Fruit fly (Drosophila melanogaster) whole organism, embryonic: Measurements from ENCODE around the gene Kmn1.

Source experiments
- Aef1 ChIP-seq: fragments of 200-800 bp; sonication (Bioruptor generic); IDR thresholded peaks from 3 replicates; pipeline ENCODE4 v1.3.6; 2022; ENCODE audit warnings: missing biosample characterization, missing genetic modification characterization
- B-H1 ChIP-seq: fragments of 200-800 bp; sonication (Bioruptor generic); IDR thresholded peaks from 3 replicates; pipeline ENCODE4 v1.3.6; 2022; ENCODE audit warnings: missing biosample characterization, missing genetic modification characterization
- CG10321 ChIP-seq: fragments of 200-800 bp; sonication (Bioruptor generic); IDR thresholded peaks from 2 replicates; pipeline ENCODE4 v1.3.6; 2022; ENCODE audit warnings: missing biosample characterization, missing genetic modification characterization
- CG11456 ChIP-seq: fragments of 200-800 bp; sonication (Bioruptor generic); IDR thresholded peaks from 3 replicates; pipeline ENCODE4 v1.3.6; 2022; ENCODE audit warnings: missing biosample characterization, missing genetic modification characterization
- CG14441 ChIP-seq: fragments of 200-800 bp; sonication (Bioruptor generic); IDR thresholded peaks from 2 replicates; pipeline ENCODE4 v1.3.6; 2022; ENCODE audit warnings: missing biosample characterization, missing genetic modification characterization
- CG14710 ChIP-seq: fragments of 200-800 bp; sonication (Bioruptor generic); optimal IDR thresholded peaks from 3 replicates; lab custom pipeline; 2019; ENCODE audit warnings: missing biosample characterization, mild to moderate bottlenecking, missing genetic modification characterization, moderate library complexity
- CG16813 ChIP-seq: fragments of 200-800 bp; sonication (Bioruptor generic); IDR thresholded peaks from 3 replicates; pipeline ENCODE4 v1.3.6; 2022; ENCODE audit warnings: missing biosample characterization, missing genetic modification characterization; ENCODE audit not compliant: partially characterized antibody
- CG17361 ChIP-seq: fragments of 200-800 bp; sonication (Bioruptor generic); IDR thresholded peaks from 3 replicates; pipeline ENCODE4 v1.3.6; 2022; ENCODE audit warnings: missing biosample characterization, missing genetic modification characterization
- CG18262 ChIP-seq: fragments of 200-800 bp; optimal IDR thresholded peaks from 3 replicates; lab custom pipeline; 2019; ENCODE audit warnings: missing biosample characterization, mild to moderate bottlenecking, missing genetic modification characterization, moderate library complexity
- CG2199 ChIP-seq: fragments of 200-800 bp; sonication (Bioruptor generic); IDR thresholded peaks from 3 replicates; pipeline ENCODE4 v1.3.6; 2022; ENCODE audit warnings: missing biosample characterization, missing genetic modification characterization
- CG30403 ChIP-seq: fragments of 200-800 bp; sonication (Bioruptor generic); optimal IDR thresholded peaks from 3 replicates; lab custom pipeline; 2016; ENCODE audit warnings: missing biosample characterization, missing genetic modification characterization
- CG32532 ChIP-seq: fragments of 200-800 bp; sonication (Bioruptor generic); IDR thresholded peaks from 2 replicates; pipeline ENCODE4 v1.3.6; 2022; ENCODE audit warnings: missing biosample characterization, missing genetic modification characterization
- CG3726 ChIP-seq: fragments of 200-800 bp; sonication (Bioruptor generic); IDR thresholded peaks from 3 replicates; pipeline ENCODE4, ENCODE4 v1.3.6; 2022; ENCODE audit warnings: missing biosample characterization, missing genetic modification characterization
- CG6791 ChIP-seq: fragments of 200-800 bp; sonication (Bioruptor generic); IDR thresholded peaks from 3 replicates; pipeline ENCODE4 v1.3.6; 2022; ENCODE audit warnings: missing biosample characterization, missing genetic modification characterization; ENCODE audit not compliant: partially characterized antibody
- CG7372 ChIP-seq: fragments of 200-800 bp; sonication (Bioruptor generic); IDR thresholded peaks from 2 replicates; pipeline ENCODE4 v1.3.6; 2022; ENCODE audit warnings: missing biosample characterization, missing genetic modification characterization
- CG7556 ChIP-seq: fragments of 200-800 bp; sonication (Bioruptor generic); optimal IDR thresholded peaks from 2 replicates; lab custom pipeline; 2017; ENCODE audit warnings: missing biosample characterization, mild to moderate bottlenecking, missing genetic modification characterization
- CG7987 ChIP-seq: fragments of 200-800 bp; sonication (Bioruptor generic); optimal IDR thresholded peaks from 2 replicates; lab custom pipeline; 2018; ENCODE audit warnings: missing biosample characterization, mild to moderate bottlenecking, missing genetic modification characterization, moderate library complexity
- CG8478 ChIP-seq: fragments of >200 bp; optimal IDR thresholded peaks from 2 replicates; lab custom pipeline; 2018
- CG9215 ChIP-seq: fragments of 200-800 bp; sonication (Bioruptor generic); IDR thresholded peaks from 2 replicates; pipeline ENCODE4 v1.3.6; 2022; ENCODE audit warnings: missing biosample characterization, missing genetic modification characterization
- CG9727 ChIP-seq: fragments of 200-800 bp; sonication (Bioruptor generic); optimal IDR thresholded peaks from 3 replicates; lab custom pipeline; 2017; ENCODE audit warnings: missing biosample characterization, mild to moderate bottlenecking, missing genetic modification characterization
- CTCF ChIP-seq: fragments of 200-800 bp; sonication (Bioruptor generic); optimal IDR thresholded peaks from 2 replicates; lab custom pipeline; 2017; ENCODE audit warnings: missing biosample characterization, mild to moderate bottlenecking, missing genetic modification characterization, moderate library complexity
- Dad ChIP-seq: fragments of 200-800 bp; sonication (Bioruptor generic); optimal IDR thresholded peaks from 3 replicates; lab custom pipeline; 2016; ENCODE audit warnings: missing biosample characterization, missing genetic modification characterization
- Deaf1 ChIP-seq: fragments of 200-800 bp; optimal IDR thresholded peaks from 3 replicates; lab custom pipeline; 2019; ENCODE audit warnings: missing biosample characterization, mild to moderate bottlenecking, missing genetic modification characterization, moderate library complexity
- E2f2 ChIP-seq: fragments of 200-800 bp; sonication (Bioruptor generic); IDR thresholded peaks from 2 replicates; pipeline ENCODE4 v1.3.6; 2022; ENCODE audit warnings: missing biosample characterization, missing genetic modification characterization
- Elba2 ChIP-seq: fragments of 200-800 bp; sonication (Bioruptor generic); optimal IDR thresholded peaks from 3 replicates; lab custom pipeline; 2016; ENCODE audit warnings: missing biosample characterization, missing genetic modification characterization
- Gsc ChIP-seq: fragments of 200-800 bp; sonication (Bioruptor generic); IDR thresholded peaks from 2 replicates; pipeline ENCODE4 v1.3.6; 2022; ENCODE audit warnings: missing biosample characterization, missing genetic modification characterization
- HLH3B ChIP-seq: fragments of 200-800 bp; sonication (Bioruptor generic); IDR thresholded peaks from 2 replicates; pipeline ENCODE4 v1.3.6; 2022; ENCODE audit warnings: missing biosample characterization, missing genetic modification characterization
- Jarid2 ChIP-seq: fragments of 200-800 bp; sonication (Bioruptor generic); optimal IDR thresholded peaks from 3 replicates; lab custom pipeline; 2017; ENCODE audit warnings: mild to moderate bottlenecking, missing biosample characterization, missing genetic modification reagents, missing genetic modification characterization
- PHDP ChIP-seq: fragments of 200-800 bp; sonication (Bioruptor generic); optimal IDR thresholded peaks from 3 replicates; lab custom pipeline; 2018; ENCODE audit warnings: missing biosample characterization, mild to moderate bottlenecking, missing genetic modification characterization, moderate library complexity
- Sry-β ChIP-seq: fragments of 200-800 bp; sonication (Bioruptor generic); optimal IDR thresholded peaks from 2 replicates; lab custom pipeline; 2018; ENCODE audit warnings: missing biosample characterization, mild to moderate bottlenecking, missing genetic modification characterization, moderate library complexity
- al ChIP-seq: fragments of 200-800 bp; sonication (Bioruptor generic); IDR thresholded peaks from 2 replicates; pipeline ENCODE4 v1.3.6; 2022; ENCODE audit warnings: missing biosample characterization, missing genetic modification characterization
- bowl ChIP-seq: fragments of 200-800 bp; sonication (Bioruptor generic); IDR thresholded peaks from 2 replicates; pipeline ENCODE4 v1.3.6; 2022; ENCODE audit warnings: missing biosample characterization, missing genetic modification characterization
- ci ChIP-seq: fragments of 200-800 bp; sonication (Bioruptor generic); IDR thresholded peaks from 3 replicates; pipeline ENCODE4 v1.3.6; 2022; ENCODE audit warnings: missing biosample characterization, missing genetic modification characterization
- crp ChIP-seq, 2 experiments: fragments of 200-800 bp; sonication (Bioruptor generic); optimal IDR thresholded peaks; 2 replicates in 1 of 2; 3 replicates in 1 of 2; lab custom pipeline; 2017; ENCODE audit warnings: missing biosample characterization in 2 of 2, missing genetic modification characterization in 2 of 2, mild to moderate bottlenecking in 1 of 2, moderate library complexity in 1 of 2
- dmrt11E ChIP-seq: fragments of 200-800 bp; sonication (Bioruptor generic); optimal IDR thresholded peaks from 3 replicates; lab custom pipeline; 2018; ENCODE audit warnings: missing biosample characterization, mild to moderate bottlenecking, missing genetic modification characterization, moderate library complexity
- dysf ChIP-seq: fragments of 200-800 bp; sonication (Bioruptor generic); IDR thresholded peaks from 3 replicates; pipeline ENCODE4 v1.3.6; 2022; ENCODE audit warnings: missing biosample characterization, missing genetic modification characterization
- esg ChIP-seq: fragments of 200-800 bp; sonication (Bioruptor generic); conservative IDR thresholded peaks from 2 replicates; pipeline ENCODE4 v1.3.6; 2022; ENCODE audit warnings: missing biosample characterization, missing genetic modification characterization
- ewg ChIP-seq: fragments of 200-800 bp; sonication (Bioruptor generic); optimal IDR thresholded peaks from 3 replicates; lab custom pipeline; 2017; ENCODE audit warnings: mild to moderate bottlenecking, missing biosample characterization, missing genetic modification reagents, missing genetic modification characterization
- fu2 ChIP-seq: fragments of 200-800 bp; sonication (Bioruptor generic); optimal IDR thresholded peaks from 2 replicates; lab custom pipeline; 2016; ENCODE audit warnings: missing biosample characterization, missing genetic modification characterization
- gcm2 ChIP-seq: fragments of 200-800 bp; sonication (Bioruptor generic); optimal IDR thresholded peaks from 2 replicates; lab custom pipeline; 2016; ENCODE audit warnings: missing biosample characterization, missing genetic modification characterization
- gfzf ChIP-seq: fragments of 200-800 bp; sonication (Bioruptor generic); optimal IDR thresholded peaks from 2 replicates; lab custom pipeline; 2016; ENCODE audit warnings: missing biosample characterization, mild to moderate bottlenecking, missing genetic modification characterization, moderate library complexity
- grau ChIP-seq: fragments of 200-800 bp; optimal IDR thresholded peaks from 3 replicates; lab custom pipeline; 2019; ENCODE audit warnings: missing biosample characterization, mild to moderate bottlenecking, missing genetic modification characterization, moderate library complexity
- gro ChIP-seq: fragments of 200-800 bp; sonication (Bioruptor generic); optimal IDR thresholded peaks from 2 replicates; lab custom pipeline; 2016; ENCODE audit warnings: missing biosample characterization, missing genetic modification characterization
- ham ChIP-seq: fragments of 200-800 bp; sonication (Bioruptor generic); IDR thresholded peaks from 2 replicates; pipeline ENCODE4 v1.3.6; 2022; ENCODE audit warnings: missing biosample characterization, missing genetic modification characterization
- ken ChIP-seq: fragments of 200-800 bp; sonication (Bioruptor generic); IDR thresholded peaks from 3 replicates; pipeline ENCODE4 v1.3.6; 2022; ENCODE audit warnings: missing biosample characterization, missing genetic modification characterization
- pan ChIP-seq, 4 experiments: fragments of >200 bp in 3 of 4; fragments of 200-800 bp in 1 of 4; sonication (Bioruptor generic) in 1 of 4; optimal IDR thresholded peaks in 3 of 4; IDR thresholded peaks in 1 of 4; 2 replicates each; pipeline versions ENCODE4 v1.3.6 to Lab custom; 2017 to 2022; ENCODE audit warnings: missing biosample characterization in 2 of 4, missing genetic modification characterization in 2 of 4, mixed read lengths in 1 of 4
- sd ChIP-seq: fragments of 200-800 bp; sonication (Bioruptor generic); optimal IDR thresholded peaks from 3 replicates; lab custom pipeline; 2018; ENCODE audit warnings: missing biosample characterization, mild to moderate bottlenecking, missing genetic modification characterization, moderate library complexity
- so ChIP-seq: fragments of 200-800 bp; sonication (Bioruptor generic); IDR thresholded peaks from 3 replicates; pipeline ENCODE4 v1.3.6; 2022; ENCODE audit warnings: missing biosample characterization, missing genetic modification characterization
- sob ChIP-seq: fragments of 200-800 bp; sonication (Bioruptor generic); IDR thresholded peaks from 2 replicates; pipeline ENCODE4 v1.3.6; 2022; ENCODE audit warnings: missing biosample characterization, missing genetic modification characterization
- tap ChIP-seq: fragments of 200-800 bp; optimal IDR thresholded peaks from 3 replicates; lab custom pipeline; 2019; ENCODE audit warnings: missing biosample characterization, mild to moderate bottlenecking, missing genetic modification characterization, moderate library complexity
- tup ChIP-seq: fragments of 200-800 bp; sonication (Bioruptor generic); optimal IDR thresholded peaks from 2 replicates; lab custom pipeline; 2016; ENCODE audit warnings: missing biosample characterization, mild to moderate bottlenecking, missing genetic modification characterization, moderate library complexity
- tx ChIP-seq: fragments of 200-800 bp; sonication (Bioruptor generic); optimal IDR thresholded peaks from 2 replicates; lab custom pipeline; 2016; ENCODE audit warnings: missing biosample characterization, missing genetic modification characterization

Kmn1 gene

DNA sequence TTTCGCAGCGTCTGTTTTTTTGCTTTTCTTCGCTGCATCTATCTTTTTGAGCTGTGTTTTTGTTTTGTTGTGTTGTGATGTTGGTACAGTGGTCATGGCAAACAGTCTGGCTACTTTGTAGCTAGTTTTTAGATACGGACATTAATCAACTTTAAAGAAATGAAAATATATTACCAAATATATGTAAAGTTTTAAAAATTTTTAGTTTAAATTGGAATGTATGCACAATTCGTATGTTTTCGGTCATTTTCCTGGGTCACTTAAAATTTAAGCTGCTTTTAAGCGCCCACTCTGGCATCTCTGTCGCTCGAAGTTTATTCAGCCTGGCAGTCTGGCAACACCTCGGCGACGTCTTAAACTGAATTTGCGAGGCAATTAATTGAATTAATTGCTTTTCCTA, 4.3 kb upstream of the Kmn1 start, which contains the start of gene CG11695 (continued):
- TF ChIP-seq Deaf1 (tag; lab: Kevin White, UChicago) = peak; percentile 25
- peak; percentile 95 for TF ChIP-seq Sry-β
- TF ChIP-seq HLH3B (GFP tag; lab: Robert Waterston, UW) = peak; percentile 37; the same call in 1 of the 2 replicates
- TF ChIP-seq pan (optimal IDR thresholded peaks at IDR 0.05; lab: Kevin White, UChicago) = no peak
- TF ChIP-seq pan (GFP tag; optimal IDR thresholded peaks at IDR 0.05 in 1 of 2, IDR thresholded peaks at IDR 0.05 in 1 of 2) = peak in 1 of 2 experiments; percentile 45
- peak; percentile 67 for TF ChIP-seq al (GFP tag; lab: Robert Waterston, UW)
- no peak for TF ChIP-seq ci (GFP tag; lab: Robert Waterston, UW)
- TF ChIP-seq CG6791 (GFP tag; lab: Robert Waterston, UW) = no peak
- no peak for TF ChIP-seq tup (GFP tag; lab: Kevin White, UChicago)
- peak; percentile 63 for TF ChIP-seq dmrt11E
- TF ChIP-seq fu2 (GFP tag; lab: Kevin White, UChicago) = peak; percentile 26
- no peak for TF ChIP-seq CTCF
- no peak for TF ChIP-seq gcm2 (GFP tag; lab: Kevin White, UChicago)
- peak; percentile 59 for TF ChIP-seq CG9215 (GFP tag; lab: Robert Waterston, UW)
- TF ChIP-seq CG7987 (GFP tag; lab: Kevin White, UChicago) = no peak
- no peak for TF ChIP-seq CG10321
- peak; percentile 69 for TF ChIP-seq CG17361 (GFP tag; lab: Robert Waterston, UW)
- TF ChIP-seq ham = no peak
- TF ChIP-seq gro (GFP tag; lab: Kevin White, UChicago) = no peak
- TF ChIP-seq CG18262 (tag; lab: Kevin White, UChicago) = peak; percentile 62
- TF ChIP-seq Jarid2 (GFP tag; lab: Kevin White, UChicago) = peak; percentile 22
- TF ChIP-seq esg (GFP tag; lab: Robert Waterston, UW) = peak; percentile 47; the same call in 1 of the 2 replicates
- TF ChIP-seq CG16813 (GFP tag; lab: Robert Waterston, UW) = no peak
- TF ChIP-seq CG9727 = peak; percentile 52
- no peak for TF ChIP-seq Gsc (GFP tag; lab: Robert Waterston, UW)
- peak; percentile 73 for TF ChIP-seq CG30403 (GFP tag; lab: Kevin White, UChicago)
- TF ChIP-seq CG7556 = peak; percentile 45
- TF ChIP-seq CG3726 = no peak
- TF ChIP-seq Elba2 (GFP tag; lab: Kevin White, UChicago) = no peak
- TF ChIP-seq CG14710 = peak; percentile 73
- TF ChIP-seq Aef1 = peak; percentile 48; the same call in 2 of the 3 replicates
- peak; percentile 59; the same call in 1 of the 3 replicates for TF ChIP-seq CG11456 (GFP tag; lab: Robert Waterston, UW)
- peak; percentile 48; the same call in 1 of the 2 replicates for TF ChIP-seq CG14441 (GFP tag; lab: Robert Waterston, UW)
- no peak for TF ChIP-seq so (GFP tag; lab: Robert Waterston, UW)
- TF ChIP-seq gfzf = peak; percentile 33
- TF ChIP-seq sob (GFP tag; lab: Robert Waterston, UW) = peak; percentile 71
- peak; percentile 18 for TF ChIP-seq ewg (GFP tag; lab: Kevin White, UChicago)
- 0 out of 3 replicates have a peak, but pooled peaks have one; percentile 18 for TF ChIP-seq ken
- no peak for TF ChIP-seq bowl (GFP tag; lab: Robert Waterston, UW)
- TF ChIP-seq CG8478 (lab: Kevin White, UChicago) = no peak
- TF ChIP-seq sd (tag; lab: Kevin White, UChicago) = peak; percentile 46
- no peak for TF ChIP-seq CG2199
- TF ChIP-seq B-H1 (GFP tag; lab: Robert Waterston, UW) = peak; percentile 45; the same call in 2 of the 3 replicates
- peak in 1 of 2 experiments; percentile 67 for TF ChIP-seq crp (GFP tag; optimal IDR thresholded peaks at IDR 0.05; lab: Kevin White, UChicago)
- TF ChIP-seq dysf (GFP tag; lab: Robert Waterston, UW) = peak; percentile 76
- TF ChIP-seq Dad (GFP tag; lab: Kevin White, UChicago) = peak; percentile 8
- peak; percentile 50 for TF ChIP-seq E2f2
- TF ChIP-seq grau (tag; lab: Kevin White, UChicago) = peak; percentile 77
- peak; percentile 76 for TF ChIP-seq CG32532 (GFP tag; lab: Robert Waterston, UW)
- peak; percentile 15 for TF ChIP-seq tx (GFP tag; lab: Kevin White, UChicago)
- TF ChIP-seq CG7372 (GFP tag; lab: Robert Waterston, UW) = peak; percentile 24; the same call in 1 of the 2 replicates
- peak; percentile 67 for TF ChIP-seq PHDP (tag; lab: Kevin White, UChicago)
- peak; percentile 15 for TF ChIP-seq tap
